Fruit fly (Drosophila melanogaster): ENCODE data around the gene CG45413.

CG45413 gene

DNA sequence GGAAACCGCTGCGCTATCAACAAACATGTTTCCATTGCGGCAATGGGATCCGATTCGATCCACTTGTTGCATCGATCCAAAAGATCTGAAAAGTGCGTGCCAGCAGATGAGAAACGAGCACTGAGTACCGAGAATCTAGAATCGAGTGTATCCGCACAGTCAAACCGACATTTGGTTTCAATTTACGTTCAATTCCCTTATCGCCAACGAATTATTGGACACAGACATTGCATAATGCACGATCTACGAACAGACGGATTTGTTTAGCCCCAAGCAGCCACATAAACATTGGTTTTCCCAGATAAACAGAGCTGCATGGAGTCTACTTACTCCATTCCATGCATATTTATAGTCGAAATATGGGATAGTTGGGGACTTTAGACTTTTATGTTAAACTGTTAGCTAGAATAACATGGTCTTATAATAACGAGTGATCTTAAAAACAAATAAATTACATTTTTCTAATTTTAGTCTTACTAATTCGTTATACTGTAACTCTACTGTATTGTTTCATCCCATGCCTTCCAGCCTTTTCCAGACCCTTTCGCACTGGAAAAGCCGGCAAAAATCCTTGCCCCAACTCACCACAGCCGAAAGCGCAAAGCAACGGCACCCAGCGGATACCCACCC lies 47.1 kb upstream of the CG45413 start:
- TF ChIP-seq chm (GFP tag; IDR thresholded peaks at IDR 0.05): 0 out of 2 replicates have a peak, but pooled peaks have one; percentile 24
- no peak for TF ChIP-seq gfzf (GFP tag; optimal IDR thresholded peaks at IDR 0.05)
- TF ChIP-seq so (GFP tag; IDR thresholded peaks at IDR 0.05): no peak
- TF ChIP-seq grau (tag; optimal IDR thresholded peaks at IDR 0.05): peak; percentile 75
- TF ChIP-seq Pdp1 (GFP tag; optimal IDR thresholded peaks at IDR 0.05): peak in 1 of 2 experiments; percentile 95
- TF ChIP-seq maf-S (GFP tag; optimal IDR thresholded peaks at IDR 0.05): no peak
- 0 out of 2 replicates have a peak, but pooled peaks have one; percentile 6 for TF ChIP-seq CG32772 (GFP tag; IDR thresholded peaks at IDR 0.05)
- TF ChIP-seq Sry-δ (GFP tag; optimal IDR thresholded peaks at IDR 0.05): no peak
- TF ChIP-seq CG10979 (tag; optimal IDR thresholded peaks at IDR 0.05): peak; percentile 11
- no peak for TF ChIP-seq CG8924 (tag; optimal IDR thresholded peaks at IDR 0.05)
- peak; percentile 29; the same call in 1 of the 2 replicates for TF ChIP-seq Xrp1 (GFP tag; IDR thresholded peaks at IDR 0.05)
- TF ChIP-seq Hand (GFP tag; optimal IDR thresholded peaks at IDR 0.05): no peak
- TF ChIP-seq Stat92E (GFP tag; optimal IDR thresholded peaks at IDR 0.05): peak in 1 of 3 experiments; percentile 20
- peak; percentile 94 for TF ChIP-seq CG15601 (tag; optimal IDR thresholded peaks at IDR 0.05)
- TF ChIP-seq gem (tag; optimal IDR thresholded peaks at IDR 0.05): peak; percentile 8
- peak; percentile 25 for TF ChIP-seq D (optimal IDR thresholded peaks at IDR 0.05)
- TF ChIP-seq D (GFP tag; optimal IDR thresholded peaks at IDR 0.05): no peak
- TF ChIP-seq row (GFP tag; IDR thresholded peaks at IDR 0.05): 0 out of 3 replicates have a peak, but pooled peaks have one; percentile 10
- TF ChIP-seq Bteb2 (GFP tag; optimal IDR thresholded peaks at IDR 0.05): no peak
- TF ChIP-seq kah (GFP tag; optimal IDR thresholded peaks at IDR 0.05): peak; percentile 81
- no peak for TF ChIP-seq crc (GFP tag; optimal IDR thresholded peaks at IDR 0.05)
- TF ChIP-seq eve (GFP tag; optimal IDR thresholded peaks at IDR 0.05): peak in 1 of 2 experiments; percentile 61
- TF ChIP-seq sens (GFP tag): peak; percentile 58
- no peak for TF ChIP-seq ro (GFP tag; IDR thresholded peaks at IDR 0.05)
- no peak for TF ChIP-seq fd64A (GFP tag; optimal IDR thresholded peaks at IDR 0.05)

DNA sequence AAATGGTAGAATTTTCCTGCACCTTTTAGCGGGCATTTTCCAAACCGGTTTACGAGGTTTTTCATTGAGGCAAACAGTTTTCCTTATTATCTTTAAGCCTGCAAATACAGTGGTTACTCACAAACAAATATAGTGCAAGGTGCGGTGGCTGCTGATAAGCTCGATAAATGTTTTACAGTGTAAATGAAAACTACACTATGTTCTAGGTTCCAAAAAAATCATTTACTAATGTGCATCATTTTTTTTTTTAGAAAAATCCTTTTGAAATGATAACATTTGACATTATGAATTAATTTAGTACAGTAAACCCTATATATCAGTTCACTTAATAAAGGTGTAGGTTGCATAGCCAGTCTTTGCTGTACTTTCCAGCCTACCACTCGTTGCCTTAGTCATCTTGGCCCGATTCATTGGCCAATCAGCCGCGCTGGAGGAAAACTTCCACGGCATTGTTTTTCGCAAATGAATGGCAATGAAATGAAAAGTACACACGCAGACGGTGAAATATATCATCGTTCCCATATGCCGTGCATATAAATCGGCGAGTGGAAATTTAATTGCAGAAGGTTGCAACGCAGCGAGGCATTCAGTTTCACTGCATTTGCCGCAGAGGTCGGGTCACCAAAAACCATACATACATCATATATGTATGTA lies 46.4 kb upstream of the CG45413 start:
- TF ChIP-seq Hr51 (GFP tag; optimal IDR thresholded peaks at IDR 0.05) (peak in 1 of 2 experiments; percentile 20), Dll (GFP tag; IDR thresholded peaks at IDR 0.05; ENCODE audit: partially characterized antibody) (no peak), HLH4C (GFP tag; IDR thresholded peaks at IDR 0.05; ENCODE audit: partially characterized antibody) (no peak), CG6683 (GFP tag; optimal IDR thresholded peaks at IDR 0.05) (no peak), Lim3 (GFP tag; IDR thresholded peaks at IDR 0.05) (no peak), Ptx1 (GFP tag; IDR thresholded peaks at IDR 0.05) (peak; percentile 47; the same call in 1 of the 2 replicates), ranshi (GFP tag; IDR thresholded peaks at IDR 0.05) (no peak), CG11093 (GFP tag; IDR thresholded peaks at IDR 0.05) (no peak), Kr (GFP tag; optimal IDR thresholded peaks at IDR 0.05) (no peak), h (optimal IDR thresholded peaks at IDR 0.05) (no peak), tap (tag; optimal IDR thresholded peaks at IDR 0.05) (no peak), kni (GFP tag; optimal IDR thresholded peaks at IDR 0.05) (no peak), fd96Cb (tag; optimal IDR thresholded peaks at IDR 0.05) (peak; percentile 18), dpn (GFP tag; optimal IDR thresholded peaks at IDR 0.05) (peak in 1 of 2 experiments; percentile 3), CG7786 (GFP tag; optimal IDR thresholded peaks at IDR 0.05) (no peak), btn (GFP tag; optimal IDR thresholded peaks at IDR 0.05) (no peak), Ets65A (GFP tag) (peak; percentile 78), CG15696 (tag; optimal IDR thresholded peaks at IDR 0.05) (peak; percentile 52), nau (GFP tag; optimal IDR thresholded peaks at IDR 0.05) (no peak), CG14014 (GFP tag; IDR thresholded peaks at IDR 0.05) (no peak), Meics (GFP tag; optimal IDR thresholded peaks at IDR 0.05) (no peak), toy (GFP tag; IDR thresholded peaks at IDR 0.05) (no peak), CG18011 (GFP tag; optimal IDR thresholded peaks at IDR 0.05) (no peak), emc (GFP tag; optimal IDR thresholded peaks at IDR 0.05) (no peak), Ssrp (tag; optimal IDR thresholded peaks at IDR 0.05) (peak; percentile 10)

Measured in whole organism, embryonic.